Fruit fly (Drosophila melanogaster) whole organism, embryonic: ENCODE results near the gene CG14883.

Source experiments
- Ada2b ChIP-seq: fragments of 200-800 bp; sonication (Bioruptor generic); IDR thresholded peaks from 2 replicates; pipeline ENCODE4 v1.3.6; 2022; ENCODE audit warnings: missing biosample characterization, missing genetic modification characterization
- Bdp1 ChIP-seq: fragments of 200-800 bp; sonication (Bioruptor generic); optimal IDR thresholded peaks from 3 replicates; lab custom pipeline; 2016; ENCODE audit warnings: missing biosample characterization, missing genetic modification characterization
- Blimp-1 ChIP-seq: fragments of 200-800 bp; sonication (Bioruptor generic); optimal IDR thresholded peaks from 3 replicates; lab custom pipeline; 2018; ENCODE audit warnings: missing biosample characterization, missing genetic modification characterization, mild to moderate bottlenecking, moderate library complexity, missing genetic modification reagents
- Bteb2 ChIP-seq: fragments of 200-800 bp; sonication (Bioruptor generic); optimal IDR thresholded peaks from 2 replicates; lab custom pipeline; 2016; ENCODE audit warnings: missing biosample characterization, missing genetic modification characterization
- C15 ChIP-seq: fragments of 200-800 bp; sonication (Bioruptor generic); IDR thresholded peaks from 3 replicates; pipeline ENCODE4 v1.3.6; 2022; ENCODE audit warnings: missing biosample characterization, missing genetic modification characterization
- CG10565 ChIP-seq: fragments of 200-800 bp; sonication (Bioruptor generic); optimal IDR thresholded peaks from 3 replicates; lab custom pipeline; 2016; ENCODE audit warnings: missing biosample characterization, mild to moderate bottlenecking, missing genetic modification characterization
- CG10979 ChIP-seq: fragments of 200-800 bp; sonication (Bioruptor generic); optimal IDR thresholded peaks from 2 replicates; lab custom pipeline; 2018; ENCODE audit warnings: missing biosample characterization, mild to moderate bottlenecking, missing genetic modification characterization, moderate library complexity
- CG12391 ChIP-seq: fragments of 200-800 bp; sonication (Bioruptor generic); optimal IDR thresholded peaks from 3 replicates; lab custom pipeline; 2018; ENCODE audit warnings: missing biosample characterization, mild to moderate bottlenecking, missing genetic modification characterization, moderate library complexity
- CG13287 ChIP-seq: fragments of 200-800 bp; sonication (Bioruptor generic); IDR thresholded peaks from 2 replicates; pipeline ENCODE4 v1.3.6; 2022; ENCODE audit warnings: missing biosample characterization, missing genetic modification characterization; ENCODE audit not compliant: partially characterized antibody
- CG13296 ChIP-seq: fragments of 200-800 bp; sonication (Bioruptor generic); optimal IDR thresholded peaks from 3 replicates; lab custom pipeline; 2018; ENCODE audit warnings: missing biosample characterization, mild to moderate bottlenecking, missing genetic modification characterization
- CG14050 ChIP-seq: fragments of 200-800 bp; sonication (Bioruptor generic); IDR thresholded peaks from 3 replicates; pipeline ENCODE4 v1.3.6; 2022; ENCODE audit warnings: missing biosample characterization, missing genetic modification characterization
- CG15601 ChIP-seq: fragments of 200-800 bp; sonication (Bioruptor generic); optimal IDR thresholded peaks from 3 replicates; lab custom pipeline; 2019; ENCODE audit warnings: missing biosample characterization, mild to moderate bottlenecking, missing genetic modification characterization, moderate library complexity
- CG1603 ChIP-seq: fragments of 200-800 bp; sonication (Bioruptor generic); optimal IDR thresholded peaks from 2 replicates; lab custom pipeline; 2019; ENCODE audit warnings: missing biosample characterization, mild to moderate bottlenecking, missing genetic modification characterization, moderate library complexity
- CG17385 ChIP-seq: fragments of 200-800 bp; sonication (Bioruptor generic); optimal IDR thresholded peaks from 3 replicates; lab custom pipeline; 2018; ENCODE audit warnings: missing biosample characterization, mild to moderate bottlenecking, missing genetic modification characterization
- CG17829 ChIP-seq: fragments of 200-800 bp; optimal IDR thresholded peaks from 2 replicates; lab custom pipeline; 2019; ENCODE audit warnings: missing biosample characterization, mild to moderate bottlenecking, missing genetic modification characterization, moderate library complexity
- CG18764 ChIP-seq: fragments of 200-800 bp; sonication (Bioruptor generic); optimal IDR thresholded peaks from 3 replicates; lab custom pipeline; 2016; ENCODE audit warnings: missing biosample characterization, missing genetic modification characterization
- CG30020 ChIP-seq: fragments of 200-800 bp; optimal IDR thresholded peaks from 2 replicates; lab custom pipeline; 2019; ENCODE audit warnings: missing biosample characterization, mild to moderate bottlenecking, missing genetic modification characterization, moderate library complexity
- CG30403 ChIP-seq: fragments of 200-800 bp; sonication (Bioruptor generic); optimal IDR thresholded peaks from 3 replicates; lab custom pipeline; 2016; ENCODE audit warnings: missing biosample characterization, missing genetic modification characterization
- CG32532 ChIP-seq: fragments of 200-800 bp; sonication (Bioruptor generic); IDR thresholded peaks from 2 replicates; pipeline ENCODE4 v1.3.6; 2022; ENCODE audit warnings: missing biosample characterization, missing genetic modification characterization
- CG34224 ChIP-seq: fragments of 200-800 bp; sonication (Bioruptor generic); IDR thresholded peaks from 3 replicates; pipeline ENCODE4 v1.3.6; 2022; ENCODE audit warnings: missing biosample characterization, missing genetic modification characterization; ENCODE audit not compliant: partially characterized antibody
- CG4360 ChIP-seq: fragments of 200-800 bp; sonication (Bioruptor generic); IDR thresholded peaks from 2 replicates; pipeline ENCODE4 v1.3.6; 2022; ENCODE audit warnings: missing biosample characterization, missing genetic modification characterization
- CG4730 ChIP-seq: fragments of 200-800 bp; sonication (Bioruptor generic); IDR thresholded peaks from 2 replicates; pipeline ENCODE4 v1.3.6; 2022; ENCODE audit warnings: missing biosample characterization, missing genetic modification characterization
- CG5953 ChIP-seq: fragments of 200-800 bp; sonication (Bioruptor generic); IDR thresholded peaks from 2 replicates; pipeline ENCODE4 v1.3.6; 2022; ENCODE audit warnings: missing biosample characterization, missing genetic modification characterization
- CG8290 ChIP-seq, 3 experiments: fragments of 200-800 bp; sonication (Bioruptor generic); optimal IDR thresholded peaks; 2 replicates each; lab custom pipeline; 2016 to 2019; ENCODE audit warnings: missing biosample characterization in 3 of 3, missing genetic modification characterization in 3 of 3, mild to moderate bottlenecking in 2 of 3, moderate library complexity in 1 of 3
- Doc2 ChIP-seq: fragments of 200-800 bp; sonication (Bioruptor generic); IDR thresholded peaks from 2 replicates; pipeline ENCODE4 v1.3.6; 2022; ENCODE audit warnings: missing biosample characterization, missing genetic modification characterization
- Dp ChIP-seq: fragments of 200-800 bp; sonication (Bioruptor generic); optimal IDR thresholded peaks from 2 replicates; lab custom pipeline; 2018; ENCODE audit warnings: missing biosample characterization, mild to moderate bottlenecking, missing genetic modification characterization, moderate library complexity
- MBD-R2 ChIP-seq: fragments of 200-800 bp; sonication (Bioruptor generic); IDR thresholded peaks from 2 replicates; pipeline ENCODE4 v1.3.6; 2022; ENCODE audit warnings: missing biosample characterization, missing genetic modification characterization
- Meics ChIP-seq: fragments of 200-800 bp; sonication (Bioruptor generic); optimal IDR thresholded peaks from 2 replicates; lab custom pipeline; 2017; ENCODE audit warnings: missing biosample characterization, mild to moderate bottlenecking, missing genetic modification characterization
- Mes4 ChIP-seq: fragments of 200-800 bp; sonication (Bioruptor generic); optimal IDR thresholded peaks from 2 replicates; lab custom pipeline; 2016; ENCODE audit warnings: missing biosample characterization, missing genetic modification characterization
- NfI ChIP-seq: fragments of 200-800 bp; sonication (Bioruptor generic); optimal IDR thresholded peaks from 3 replicates; lab custom pipeline; 2018; ENCODE audit warnings: missing biosample characterization, mild to moderate bottlenecking, missing genetic modification characterization, moderate library complexity
- Sry-δ ChIP-seq: fragments of 200-800 bp; sonication (Bioruptor generic); optimal IDR thresholded peaks from 2 replicates; lab custom pipeline; 2016; ENCODE audit warnings: missing biosample characterization, missing genetic modification characterization
- amos ChIP-seq: fragments of 200-800 bp; sonication (Bioruptor generic); IDR thresholded peaks from 2 replicates; pipeline ENCODE4 v1.3.6; 2022; ENCODE audit warnings: missing biosample characterization, missing genetic modification characterization; ENCODE audit not compliant: partially characterized antibody
- cas ChIP-seq: fragments of 200-800 bp; sonication (Bioruptor generic); IDR thresholded peaks from 2 replicates; pipeline ENCODE4 v1.3.6; 2022; ENCODE audit warnings: missing biosample characterization, missing genetic modification characterization
- chif ChIP-seq, 2 experiments: fragments of 200-800 bp; sonication (Bioruptor generic); optimal IDR thresholded peaks; 3 replicates each; lab custom pipeline; 2016; ENCODE audit warnings: missing biosample characterization in 2 of 2, missing genetic modification characterization in 2 of 2
- chn ChIP-seq: fragments of 200-800 bp; sonication (Bioruptor generic); optimal IDR thresholded peaks from 2 replicates; lab custom pipeline; 2016; ENCODE audit warnings: missing biosample characterization, missing genetic modification characterization
- ems ChIP-seq: fragments of 200-800 bp; sonication (Bioruptor generic); optimal IDR thresholded peaks from 3 replicates; lab custom pipeline; 2016; ENCODE audit warnings: missing biosample characterization, missing genetic modification characterization
- grau ChIP-seq: fragments of 200-800 bp; optimal IDR thresholded peaks from 3 replicates; lab custom pipeline; 2019; ENCODE audit warnings: missing biosample characterization, mild to moderate bottlenecking, missing genetic modification characterization, moderate library complexity
- her ChIP-seq: fragments of 200-800 bp; sonication (Bioruptor generic); optimal IDR thresholded peaks from 2 replicates; lab custom pipeline; 2016; ENCODE audit warnings: missing biosample characterization, missing genetic modification characterization
- jigr1 ChIP-seq: fragments of 200-800 bp; sonication (Bioruptor generic); IDR thresholded peaks from 3 replicates; pipeline ENCODE4 v1.3.6; 2022; ENCODE audit warnings: missing biosample characterization, missing genetic modification characterization
- mirr ChIP-seq: fragments of 200-800 bp; sonication (Bioruptor generic); optimal IDR thresholded peaks from 3 replicates; lab custom pipeline; 2018; ENCODE audit warnings: missing biosample characterization, mild to moderate bottlenecking, missing genetic modification characterization
- pb ChIP-seq: fragments of 200-800 bp; sonication (Bioruptor generic); optimal IDR thresholded peaks from 3 replicates; lab custom pipeline; 2016; ENCODE audit warnings: missing biosample characterization, missing genetic modification characterization
- phol ChIP-seq: fragments of 200-800 bp; sonication (Bioruptor generic); optimal IDR thresholded peaks from 3 replicates; lab custom pipeline; 2018; ENCODE audit warnings: missing biosample characterization, mild to moderate bottlenecking, missing genetic modification characterization, moderate library complexity
- prd ChIP-seq, 3 experiments: fragments of >200 bp in 2 of 3; fragments of 200-800 bp in 1 of 3; sonication (Bioruptor generic) in 1 of 3; optimal IDR thresholded peaks in 2 of 3; IDR thresholded peaks in 1 of 3; 2 replicates in 2 of 3; 3 replicates in 1 of 3; pipeline versions ENCODE4 v1.3.6 to Lab custom; 2017 to 2022; ENCODE audit warnings: missing biosample characterization in 1 of 3, missing genetic modification characterization in 1 of 3
- rib ChIP-seq: fragments of 200-800 bp; sonication (Bioruptor generic); IDR thresholded peaks from 2 replicates; pipeline ENCODE4 v1.3.6; 2022; ENCODE audit warnings: missing biosample characterization, missing genetic modification characterization
- sens ChIP-seq: fragments of 200-800 bp; sonication (Bioruptor generic); peaks from one replicate; lab custom pipeline; 2016; ENCODE audit warnings: missing biosample characterization, missing genetic modification characterization
- slbo ChIP-seq: fragments of 200-800 bp; sonication (Bioruptor generic); IDR thresholded peaks from 2 replicates; pipeline ENCODE4 v1.3.6; 2022; ENCODE audit warnings: missing biosample characterization, missing genetic modification characterization
- so ChIP-seq: fragments of 200-800 bp; sonication (Bioruptor generic); IDR thresholded peaks from 3 replicates; pipeline ENCODE4 v1.3.6; 2022; ENCODE audit warnings: missing biosample characterization, missing genetic modification characterization
- stwl ChIP-seq: fragments of 200-800 bp; sonication (Bioruptor generic); optimal IDR thresholded peaks from 3 replicates; lab custom pipeline; 2018; ENCODE audit warnings: missing biosample characterization, mild to moderate bottlenecking, missing genetic modification characterization, moderate library complexity
- toy ChIP-seq: fragments of 200-800 bp; sonication (Bioruptor generic); IDR thresholded peaks from 2 replicates; pipeline ENCODE4 v1.3.6; 2022; ENCODE audit warnings: missing biosample characterization, missing genetic modification characterization

The CG14883 gene

dm6 chr3R:16441367-16441923 lies 14.4 kb upstream of the CG14883 start, which contains the start of gene ema:
Gene ema, minus strand, starts transcription at chr3R:16441661.
- peak; percentile 56 for TF ChIP-seq slbo
- no peak for TF ChIP-seq CG5953 (GFP tag; lab: Robert Waterston, UW)
- peak in 1 of 2 experiments; percentile 18 for TF ChIP-seq chif (GFP tag; optimal IDR thresholded peaks at IDR 0.05; lab: Kevin White, UChicago)
- TF ChIP-seq Mes4 = peak; percentile 33
- no peak for TF ChIP-seq Bteb2 (GFP tag; lab: Kevin White, UChicago)
- TF ChIP-seq mirr (GFP tag; lab: Kevin White, UChicago) = peak; percentile 34
- TF ChIP-seq CG18764 (GFP tag; lab: Kevin White, UChicago) = no peak
- no peak for TF ChIP-seq C15 (GFP tag; lab: Robert Waterston, UW)
- no peak for TF ChIP-seq jigr1
- TF ChIP-seq CG1603 = peak; percentile 63
- no peak for TF ChIP-seq CG10565 (GFP tag; lab: Kevin White, UChicago)
- TF ChIP-seq prd (optimal IDR thresholded peaks at IDR 0.05; lab: Kevin White, UChicago) = no peak
- TF ChIP-seq prd (GFP tag; IDR thresholded peaks at IDR 0.05; lab: Robert Waterston, UW) = peak; percentile 18; the same call in 1 of the 3 replicates
- TF ChIP-seq so (GFP tag; lab: Robert Waterston, UW) = 0 out of 3 replicates have a peak, but pooled peaks have one; percentile 33
- no peak for TF ChIP-seq Doc2
- peak; percentile 58 for TF ChIP-seq Sry-δ (GFP tag; lab: Kevin White, UChicago)
- TF ChIP-seq CG32532 (GFP tag; lab: Robert Waterston, UW) = peak; percentile 54; the same call in 1 of the 2 replicates
- no peak for TF ChIP-seq cas (GFP tag; lab: Robert Waterston, UW)
- TF ChIP-seq pb (GFP tag; lab: Kevin White, UChicago) = no peak
- TF ChIP-seq stwl = peak; percentile 57
- no peak for TF ChIP-seq chn (GFP tag; lab: Kevin White, UChicago)
- TF ChIP-seq CG4360 (GFP tag; lab: Robert Waterston, UW) = 0 out of 2 replicates have a peak, but pooled peaks have one; percentile 30
- peak; percentile 48 for TF ChIP-seq CG30403
- peak; percentile 97 for TF ChIP-seq CG17385
- peak; percentile 96 for TF ChIP-seq MBD-R2 (GFP tag; lab: Robert Waterston, UW)
- peak; percentile 81 for TF ChIP-seq sens (GFP tag; lab: Kevin White, UChicago)
- TF ChIP-seq CG17829 = peak; percentile 51
- TF ChIP-seq Meics (GFP tag; lab: Kevin White, UChicago) = peak; percentile 10
- peak; percentile 36 for TF ChIP-seq Dp (GFP tag; lab: Kevin White, UChicago)
- peak; percentile 65 for TF ChIP-seq CG13287 (GFP tag; lab: Robert Waterston, UW)
- TF ChIP-seq CG8290 (GFP tag; optimal IDR thresholded peaks at IDR 0.05; lab: Kevin White, UChicago) = peak; percentile 22
- TF ChIP-seq CG8290 (tag; optimal IDR thresholded peaks at IDR 0.05; lab: Kevin White, UChicago) = peak in 1 of 2 experiments; percentile 7
- TF ChIP-seq CG30020 (tag; lab: Kevin White, UChicago) = peak; percentile 15
- TF ChIP-seq phol (tag; lab: Kevin White, UChicago) = peak; percentile 46
- no peak for TF ChIP-seq toy (GFP tag; lab: Robert Waterston, UW)
- TF ChIP-seq CG13296 = peak; percentile 26
- peak; percentile 46 for TF ChIP-seq grau (tag; lab: Kevin White, UChicago)
- TF ChIP-seq CG34224 = peak; percentile 53; the same call in 1 of the 3 replicates
- peak; percentile 6 for TF ChIP-seq CG10979 (tag; lab: Kevin White, UChicago)
- TF ChIP-seq CG4730 (GFP tag; lab: Robert Waterston, UW) = no peak
- no peak for TF ChIP-seq CG14050 (GFP tag; lab: Robert Waterston, UW)
- TF ChIP-seq rib = 0 out of 2 replicates have a peak, but pooled peaks have one; percentile 22
- no peak for TF ChIP-seq Bdp1 (GFP tag; lab: Kevin White, UChicago)
- TF ChIP-seq amos (GFP tag; lab: Robert Waterston, UW) = peak; percentile 47; the same call in 1 of the 2 replicates
- TF ChIP-seq NfI = peak; percentile 11
- peak; percentile 13; the same call in 1 of the 2 replicates for TF ChIP-seq Ada2b
- peak; percentile 4 for TF ChIP-seq CG15601 (tag; lab: Kevin White, UChicago)
- TF ChIP-seq Blimp-1 (GFP tag; lab: Kevin White, UChicago) = no peak
- peak; percentile 41 for TF ChIP-seq CG12391 (tag; lab: Kevin White, UChicago)
- no peak for TF ChIP-seq ems (GFP tag; lab: Kevin White, UChicago)
- TF ChIP-seq her (GFP tag; lab: Kevin White, UChicago) = no peak
